Fruit fly (Drosophila melanogaster) whole organism, prepupa: ENCODE measurements around the gene DCTN6-p27.

ENCODE experiments used
- Blimp-1 ChIP-seq: fragments of 200-800 bp; sonication (Bioruptor generic); optimal IDR thresholded peaks from 3 replicates; lab custom pipeline; 2017; ENCODE audit warnings: missing biosample characterization, missing genetic modification characterization, mild to moderate bottlenecking, moderate library complexity, missing genetic modification reagents
- CG10669 ChIP-seq: fragments of 200-800 bp; sonication (Bioruptor generic); optimal IDR thresholded peaks from 3 replicates; lab custom pipeline; 2018; ENCODE audit warnings: missing biosample characterization, mild to moderate bottlenecking, missing genetic modification characterization, moderate library complexity
- CG1621 ChIP-seq: fragments of 200-800 bp; sonication (Bioruptor generic); optimal IDR thresholded peaks from 3 replicates; lab custom pipeline; 2018; ENCODE audit warnings: missing biosample characterization, mild to moderate bottlenecking, missing genetic modification characterization
- CG6276 ChIP-seq: fragments of 200-800 bp; sonication (Bioruptor generic); optimal IDR thresholded peaks from 2 replicates; lab custom pipeline; 2017; ENCODE audit warnings: missing biosample characterization, mild to moderate bottlenecking, missing genetic modification characterization
- CG6808 ChIP-seq: fragments of 200-800 bp; sonication (Bioruptor generic); optimal IDR thresholded peaks from 3 replicates; lab custom pipeline; 2017; ENCODE audit warnings: missing biosample characterization, missing genetic modification characterization, mild to moderate bottlenecking, moderate library complexity, missing genetic modification reagents
- Eip78C ChIP-seq: fragments of 200-800 bp; sonication (Bioruptor generic); peaks from one replicate; lab custom pipeline; 2016; ENCODE audit warnings: missing biosample characterization, missing genetic modification characterization
- Ets96B ChIP-seq: fragments of 200-800 bp; optimal IDR thresholded peaks from 2 replicates; lab custom pipeline; 2019; ENCODE audit warnings: missing biosample characterization, mild to moderate bottlenecking, missing genetic modification characterization, moderate library complexity
- Hr4 ChIP-seq: fragments of 200-800 bp; sonication (Bioruptor generic); optimal IDR thresholded peaks from 3 replicates; lab custom pipeline; 2016; ENCODE audit warnings: missing biosample characterization, missing genetic modification characterization
- Met ChIP-seq: fragments of 200-800 bp; sonication (Bioruptor generic); optimal IDR thresholded peaks from 3 replicates; lab custom pipeline; 2016; ENCODE audit warnings: missing biosample characterization, missing genetic modification characterization
- esn ChIP-seq: fragments of 200-800 bp; sonication (Bioruptor generic); optimal IDR thresholded peaks from 2 replicates; lab custom pipeline; 2016; ENCODE audit warnings: missing biosample characterization, mild to moderate bottlenecking, missing genetic modification characterization, moderate library complexity
- fkh ChIP-seq: fragments of 200-800 bp; sonication (Bioruptor generic); optimal IDR thresholded peaks from 3 replicates; lab custom pipeline; 2017; ENCODE audit warnings: missing biosample characterization, mild to moderate bottlenecking, missing genetic modification characterization, moderate library complexity
- ss ChIP-seq, 2 experiments: fragments of 200-800 bp; sonication (Bioruptor generic); optimal IDR thresholded peaks; 2 replicates in 1 of 2; 3 replicates in 1 of 2; lab custom pipeline; 2017 to 2018; ENCODE audit warnings: mild to moderate bottlenecking in 2 of 2, missing biosample characterization in 2 of 2, missing genetic modification characterization in 2 of 2, moderate library complexity in 1 of 2
- svp ChIP-seq: fragments of 200-800 bp; sonication (Bioruptor generic); peaks from one replicate; lab custom pipeline; 2016; ENCODE audit warnings: missing biosample characterization, missing genetic modification characterization

Gene DCTN6-p27

dm6 chr2L:19168095-19168697, 36.1 kb downstream of the DCTN6-p27 start:
- no peak for TF ChIP-seq Ets96B
- TF ChIP-seq svp (GFP tag; lab: Kevin White, UChicago), result peak; percentile 95
- no peak for TF ChIP-seq CG10669
- TF ChIP-seq CG6276 (GFP tag; lab: Kevin White, UChicago), result no peak
- no peak for TF ChIP-seq CG1621 (tag; lab: Kevin White, UChicago)
- peak; percentile 33 for TF ChIP-seq Eip78C (GFP tag; lab: Kevin White, UChicago)

- TF ChIP-seq fkh (GFP tag; lab: Kevin White, UChicago) (peak; percentile 69), ss (GFP tag; optimal IDR thresholded peaks at IDR 0.05; lab: Kevin White, UChicago) (no peak), Met (GFP tag; lab: Kevin White, UChicago) (no peak), CG6808 (GFP tag; lab: Kevin White, UChicago) (no peak), esn (GFP tag; lab: Kevin White, UChicago) (peak; percentile 3), Hr4 (no peak), Blimp-1 (GFP tag; lab: Kevin White, UChicago) (no peak), Eip78C (GFP tag; lab: Kevin White, UChicago) (peak; percentile 62)
- TF ChIP-seq, all 60 proteins: peak for 3
Observed at dm6 chr2L:19181153-19181892, 49.2 kb downstream of the DCTN6-p27 start, which contains the start of gene CG17568. TSS of gene CG17568 (minus strand) at chr2L:19181702.
